Worm (Caenorhabditis elegans) whole organism, L2 larva: ENCODE results near the gene F44E2.4.

Source experiments
- C34F6.9 ChIP-seq: fragments of 150-350 bp; optimal IDR thresholded peaks from 2 replicates; lab custom pipeline; 2014; ENCODE audit warnings: missing biosample characterization, missing genetic modification characterization
- F13H6.1 ChIP-seq: sonication (generic microtip); optimal IDR thresholded peaks from 2 replicates; lab custom pipeline; 2016; ENCODE audit warnings: missing genetic modification characterization, missing compliant biosample characterization
- R02D3.7 ChIP-seq: fragments of 150-350 bp; optimal IDR thresholded peaks from 2 replicates; lab custom pipeline; 2014; ENCODE audit warnings: missing biosample characterization, missing genetic modification characterization
- Y55F3AM.14 ChIP-seq: fragments of 200-800 bp; sonication (Bioruptor generic); optimal IDR thresholded peaks from 2 replicates; lab custom pipeline; 2018; ENCODE audit warnings: mild to moderate bottlenecking, missing genetic modification characterization, missing compliant biosample characterization
- ZK546.5 ChIP-seq: sonication (generic microtip); optimal IDR thresholded peaks from 2 replicates; lab custom pipeline; 2017; ENCODE audit warnings: missing biosample characterization, missing genetic modification characterization
- alr-1 ChIP-seq: fragments of 150-350 bp; optimal IDR thresholded peaks from 2 replicates; lab custom pipeline; 2014; ENCODE audit warnings: missing biosample characterization, missing genetic modification characterization
- aly-2 ChIP-seq: fragments of 150-350 bp; optimal IDR thresholded peaks from 2 replicates; lab custom pipeline; 2014; ENCODE audit warnings: missing biosample characterization, missing genetic modification characterization
- ama-1 ChIP-seq: fragments of 150-350 bp; optimal IDR thresholded peaks from 2 replicates; lab custom pipeline; 2018; ENCODE audit warnings: inconsistent platforms
- blmp-1 ChIP-seq: sonication (generic microtip); optimal IDR thresholded peaks from 2 replicates; lab custom pipeline; 2017; ENCODE audit warnings: missing genetic modification characterization, mild to moderate bottlenecking, missing compliant biosample characterization, antibody characterized with exemption, moderate library complexity; ENCODE audit not compliant: insufficient read depth
- ceh-16 ChIP-seq: fragments of 150-350 bp; optimal IDR thresholded peaks from 2 replicates; lab custom pipeline; 2014; ENCODE audit warnings: missing biosample characterization, missing genetic modification characterization
- ceh-82 ChIP-seq: fragments of 150-350 bp; optimal IDR thresholded peaks from 2 replicates; lab custom pipeline; 2014; ENCODE audit warnings: missing biosample characterization, missing genetic modification characterization
- crh-2 ChIP-seq: sonication (generic microtip); optimal IDR thresholded peaks from 2 replicates; lab custom pipeline; 2017; ENCODE audit warnings: missing biosample characterization, missing genetic modification characterization
- dmd-4 ChIP-seq: sonication (generic microtip); optimal IDR thresholded peaks from 2 replicates; lab custom pipeline; 2017; ENCODE audit warnings: missing biosample characterization, missing genetic modification characterization
- egl-27 ChIP-seq: sonication (generic microtip); optimal IDR thresholded peaks from 3 replicates; lab custom pipeline; 2017; ENCODE audit warnings: missing biosample characterization, missing genetic modification reagents, missing genetic modification characterization
- elt-1 ChIP-seq: fragments of 150-350 bp; optimal IDR thresholded peaks from 2 replicates; lab custom pipeline; 2014; ENCODE audit warnings: missing biosample characterization, missing genetic modification characterization
- elt-3 ChIP-seq: sonication (generic microtip); optimal IDR thresholded peaks from 2 replicates; lab custom pipeline; 2017; ENCODE audit warnings: missing biosample characterization, missing genetic modification characterization
- fos-1 ChIP-seq: fragments of 150-350 bp; optimal IDR thresholded peaks from 2 replicates; lab custom pipeline; 2014; ENCODE audit warnings: missing biosample characterization, missing genetic modification characterization
- gmeb-1 ChIP-seq: fragments of 150-350 bp; optimal IDR thresholded peaks from 2 replicates; lab custom pipeline; 2014; ENCODE audit warnings: missing biosample characterization, missing genetic modification characterization
- lin-11 ChIP-seq: fragments of 150-350 bp; sonication (generic microtip); optimal IDR thresholded peaks from 2 replicates; lab custom pipeline; 2014; ENCODE audit warnings: missing biosample characterization, missing genetic modification characterization, inconsistent platforms, mixed read lengths
- lin-13 ChIP-seq: fragments of 150-350 bp; optimal IDR thresholded peaks from 2 replicates; lab custom pipeline; 2014; ENCODE audit warnings: missing biosample characterization, missing genetic modification reagents, missing genetic modification characterization
- lsy-2 ChIP-seq, 2 experiments: fragments of 150-350 bp in 1 of 2; sonication (generic microtip) in 1 of 2; optimal IDR thresholded peaks; 2 replicates each; lab custom pipeline; 2014 to 2017; ENCODE audit warnings: missing biosample characterization in 2 of 2, missing genetic modification characterization in 2 of 2
- mab-5 ChIP-seq: fragments of 150-350 bp; optimal IDR thresholded peaks from 2 replicates; lab custom pipeline; 2014; ENCODE audit warnings: missing biosample characterization, missing genetic modification characterization
- mbf-1 ChIP-seq: sonication (generic microtip); optimal IDR thresholded peaks from 2 replicates; lab custom pipeline; 2017; ENCODE audit warnings: missing biosample characterization, missing genetic modification characterization
- mdl-1 ChIP-seq, 2 experiments: fragments of 150-350 bp in 1 of 2; sonication (generic microtip) in 1 of 2; optimal IDR thresholded peaks; 2 replicates each; lab custom pipeline; 2017; ENCODE audit warnings: missing biosample characterization in 2 of 2, missing genetic modification characterization in 2 of 2
- nhr-10 ChIP-seq: sonication (generic microtip); optimal IDR thresholded peaks from 2 replicates; lab custom pipeline; 2017; ENCODE audit warnings: missing biosample characterization, missing genetic modification characterization
- nhr-11 ChIP-seq: fragments of 150-350 bp; optimal IDR thresholded peaks from 2 replicates; lab custom pipeline; 2014; ENCODE audit warnings: missing biosample characterization, missing genetic modification characterization
- nhr-12 ChIP-seq: fragments of 150-350 bp; optimal IDR thresholded peaks from 2 replicates; lab custom pipeline; 2014; ENCODE audit warnings: missing biosample characterization, missing genetic modification characterization
- nhr-129 ChIP-seq: fragments of 150-350 bp; optimal IDR thresholded peaks from 2 replicates; lab custom pipeline; 2014; ENCODE audit warnings: missing biosample characterization, missing genetic modification characterization
- nhr-21 ChIP-seq: fragments of 150-350 bp; optimal IDR thresholded peaks from 2 replicates; lab custom pipeline; 2014; ENCODE audit warnings: missing biosample characterization, missing genetic modification characterization
- nhr-23 ChIP-seq: fragments of 150-350 bp; optimal IDR thresholded peaks from 2 replicates; lab custom pipeline; 2014; ENCODE audit warnings: missing biosample characterization, missing genetic modification reagents, missing genetic modification characterization
- nhr-237 ChIP-seq: fragments of 150-350 bp; optimal IDR thresholded peaks from 2 replicates; lab custom pipeline; 2014; ENCODE audit warnings: missing biosample characterization, missing genetic modification characterization
- nhr-25 ChIP-seq: fragments of 150-350 bp; sonication (generic microtip); optimal IDR thresholded peaks from 3 replicates; lab custom pipeline; 2014; ENCODE audit warnings: missing biosample characterization, missing genetic modification characterization
- nhr-6 ChIP-seq: fragments of 150-350 bp; optimal IDR thresholded peaks from 2 replicates; lab custom pipeline; 2014; ENCODE audit warnings: missing biosample characterization, missing genetic modification characterization
- nhr-77 ChIP-seq: fragments of 150-350 bp; optimal IDR thresholded peaks from 2 replicates; lab custom pipeline; 2014; ENCODE audit warnings: missing biosample characterization, missing genetic modification characterization
- peb-1 ChIP-seq: fragments of 150-350 bp; optimal IDR thresholded peaks from 2 replicates; lab custom pipeline; 2014; ENCODE audit warnings: missing biosample characterization, missing genetic modification characterization
- sem-4 ChIP-seq: fragments of 150-350 bp; optimal IDR thresholded peaks from 2 replicates; lab custom pipeline; 2014; ENCODE audit warnings: missing biosample characterization, missing genetic modification reagents, missing genetic modification characterization
- skn-1 ChIP-seq: sonication (generic microtip); optimal IDR thresholded peaks from 2 replicates; lab custom pipeline; 2017; ENCODE audit warnings: missing biosample characterization, missing genetic modification characterization
- sma-3 ChIP-seq: sonication (generic microtip); optimal IDR thresholded peaks from 2 replicates; lab custom pipeline; 2016; ENCODE audit warnings: missing genetic modification reagents, missing genetic modification characterization, missing compliant biosample characterization
- sma-9 ChIP-seq, 2 experiments: fragments of 150-350 bp in 1 of 2; sonication (generic microtip) in 1 of 2; optimal IDR thresholded peaks; 2 replicates each; lab custom pipeline; 2014 to 2016; ENCODE audit warnings: missing genetic modification characterization in 2 of 2, mild to moderate bottlenecking in 1 of 2, missing biosample characterization in 1 of 2, missing compliant biosample characterization in 1 of 2, missing genetic modification reagents in 1 of 2, moderate library complexity in 1 of 2
- snpc-4 ChIP-seq: fragments of 150-350 bp; optimal IDR thresholded peaks from 2 replicates; lab custom pipeline; 2014; ENCODE audit warnings: missing biosample characterization, missing genetic modification characterization
- unc-39 ChIP-seq: fragments of 150-350 bp; optimal IDR thresholded peaks from 2 replicates; lab custom pipeline; 2014; ENCODE audit warnings: missing biosample characterization, missing genetic modification characterization
- unc-55 ChIP-seq: fragments of 150-350 bp; sonication (generic microtip); optimal IDR thresholded peaks from 3 replicates; lab custom pipeline; 2014; ENCODE audit warnings: missing biosample characterization, missing genetic modification reagents, missing genetic modification characterization
- unc-62 ChIP-seq: fragments of 150-350 bp; optimal IDR thresholded peaks from 2 replicates; lab custom pipeline; 2014; ENCODE audit warnings: missing biosample characterization, missing genetic modification reagents, missing genetic modification characterization
- zag-1 ChIP-seq: fragments of 150-350 bp; optimal IDR thresholded peaks from 2 replicates; lab custom pipeline; 2014; ENCODE audit warnings: missing biosample characterization, missing genetic modification characterization
- ztf-1 ChIP-seq: fragments of 200-800 bp; sonication (Bioruptor generic); conservative IDR thresholded peaks from 2 replicates; pipeline ENCODE4 v1.3.6; 2022; ENCODE audit warnings: missing genetic modification characterization, missing compliant biosample characterization
- ztf-11 ChIP-seq: sonication (generic microtip); optimal IDR thresholded peaks from 2 replicates; lab custom pipeline; 2017; ENCODE audit warnings: missing biosample characterization, missing genetic modification characterization
- ztf-4 ChIP-seq: fragments of 150-350 bp; optimal IDR thresholded peaks from 2 replicates; lab custom pipeline; 2014; ENCODE audit warnings: missing biosample characterization, missing genetic modification characterization

Gene F44E2.4

DNA sequence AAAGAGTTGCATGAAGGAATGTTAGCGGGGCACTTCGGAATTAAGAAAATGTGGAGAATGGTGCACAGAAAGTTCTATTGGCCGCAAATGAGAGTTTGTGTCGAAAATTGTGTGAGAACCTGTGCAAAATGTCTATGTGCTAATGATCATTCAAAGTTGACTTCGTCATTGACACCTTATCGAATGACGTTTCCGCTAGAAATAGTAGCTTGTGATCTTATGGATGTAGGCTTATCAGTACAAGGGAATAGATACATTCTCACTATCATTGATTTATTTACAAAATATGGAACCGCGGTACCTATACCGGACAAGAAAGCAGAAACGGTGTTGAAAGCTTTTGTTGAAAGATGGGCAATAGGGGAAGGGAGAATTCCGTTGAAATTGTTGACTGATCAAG, 20.3 kb upstream of the F44E2.4 start:
- TF ChIP-seq nhr-10 (tag; lab: Kevin White, UChicago), result no peak
- no peak for TF ChIP-seq lin-13 (GFP tag; lab: Kevin White, UChicago)

DNA sequence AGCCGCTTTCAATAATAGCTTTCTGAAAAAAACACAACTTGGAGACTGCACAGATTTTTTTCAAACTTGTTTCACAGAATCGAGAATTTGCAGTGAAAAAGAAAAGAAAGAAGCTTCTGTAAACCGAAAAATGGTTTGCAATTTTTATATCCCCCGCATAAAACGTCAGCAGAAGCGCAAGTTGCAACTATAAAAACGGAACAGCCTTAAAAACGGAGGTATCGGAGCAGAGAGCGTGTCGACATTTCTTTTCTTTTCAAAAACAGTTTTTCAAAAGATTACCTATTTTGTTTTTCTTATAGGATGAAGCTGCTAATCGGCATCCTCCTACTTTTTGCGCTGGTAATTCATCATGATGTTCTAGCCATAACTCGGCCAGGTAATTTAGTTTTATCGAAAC, 13.7 kb upstream of the F44E2.4 start, which contains the start of gene plg-1:
Gene plg-1 (plus strand): TSS at position 301 of the 400 bp plus-strand sequence.
- TF ChIP-seq fos-1 (tag; lab: Kevin White, UChicago) (no peak), F13H6.1 (no peak), crh-2 (tag; lab: Kevin White, UChicago) (no peak), lin-13 (GFP tag; lab: Kevin White, UChicago) (no peak), egl-27 (tag; lab: Kevin White, UChicago) (no peak), nhr-77 (tag; lab: Kevin White, UChicago) (no peak), sma-3 (no peak), ceh-82 (tag; lab: Kevin White, UChicago) (no peak), dmd-4 (tag; lab: Kevin White, UChicago) (no peak), mdl-1 (tag; optimal IDR thresholded peaks at IDR 0.05; lab: Kevin White, UChicago) (no peak), ztf-4 (tag; lab: Kevin White, UChicago) (no peak), C34F6.9 (no peak), skn-1 (tag; lab: Kevin White, UChicago) (no peak), unc-62 (no peak), unc-55 (GFP tag; lab: Kevin White, UChicago) (no peak), lsy-2 (tag; optimal IDR thresholded peaks at IDR 0.05; lab: Kevin White, UChicago) (no peak), nhr-23 (no peak), snpc-4 (no peak), aly-2 (tag; lab: Kevin White, UChicago) (no peak)
- TF ChIP-seq, all 48 proteins: peak for 0

DNA sequence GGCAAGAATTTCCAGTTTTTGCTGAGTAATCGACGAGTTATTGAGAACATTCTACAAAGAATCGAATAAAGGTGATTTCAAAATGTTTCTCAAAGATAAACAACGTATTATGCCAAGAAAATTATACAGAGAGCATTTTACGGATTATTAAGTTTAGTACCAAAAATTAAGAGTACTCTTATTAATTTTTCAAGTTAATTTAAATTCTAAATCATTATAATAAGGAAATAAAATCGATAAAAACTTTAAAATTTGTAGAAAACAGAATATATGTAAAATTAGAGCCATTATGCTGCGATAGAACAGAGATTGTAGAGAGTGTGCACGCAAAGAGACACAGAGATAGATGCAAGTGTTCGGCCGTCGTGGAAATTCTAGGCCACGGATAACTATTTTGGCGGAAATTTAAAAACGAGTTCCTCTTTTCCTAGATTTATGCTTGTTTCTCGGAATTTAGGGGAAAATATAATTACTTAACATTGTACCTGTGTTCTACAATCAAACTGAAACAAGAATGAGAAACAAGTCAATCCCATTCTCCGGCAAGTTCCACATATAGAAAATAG, 12.3 kb upstream of the F44E2.4 start, which contains the start of gene F44E2.9:
Gene F44E2.9 (minus strand): TSS at position 51 of the 566 bp plus-strand sequence.
- peak; percentile 54 for TF ChIP-seq nhr-129 (tag; lab: Kevin White, UChicago)
- TF ChIP-seq ztf-11 (tag; lab: Kevin White, UChicago), result no peak
- TF ChIP-seq C34F6.9, result peak; percentile 87
- TF ChIP-seq lin-13 (GFP tag; lab: Kevin White, UChicago), result no peak
- TF ChIP-seq lsy-2 (tag; optimal IDR thresholded peaks at IDR 0.05; lab: Kevin White, UChicago), result peak; percentile 45 to 84
- no peak for TF ChIP-seq ztf-1 (GFP tag; lab: Robert Waterston, UW)
- no peak for TF ChIP-seq sem-4 (tag; lab: Kevin White, UChicago)
- TF ChIP-seq nhr-21 (tag; lab: Kevin White, UChicago), result no peak
- no peak for TF ChIP-seq aly-2 (tag; lab: Kevin White, UChicago)
- peak; percentile 60 for TF ChIP-seq sma-3
- no peak for TF ChIP-seq dmd-4 (tag; lab: Kevin White, UChicago)
- no peak for TF ChIP-seq ama-1 (lab: Kevin White, UChicago)
- no peak for TF ChIP-seq peb-1 (tag; lab: Kevin White, UChicago)
- TF ChIP-seq alr-1, result no peak
- TF ChIP-seq unc-55 (GFP tag; lab: Kevin White, UChicago), result peak; percentile 90
- TF ChIP-seq nhr-11 (tag; lab: Kevin White, UChicago), result no peak
- TF ChIP-seq nhr-23, result no peak
- no peak for TF ChIP-seq F13H6.1
- no peak for TF ChIP-seq ceh-16
- TF ChIP-seq nhr-237 (tag; lab: Kevin White, UChicago), result no peak
- TF ChIP-seq R02D3.7 (tag; lab: Kevin White, UChicago), result no peak
- TF ChIP-seq nhr-10 (tag; lab: Kevin White, UChicago), result no peak
- no peak for TF ChIP-seq unc-62
- no peak for TF ChIP-seq elt-1 (tag; lab: Kevin White, UChicago)
- no peak for TF ChIP-seq nhr-25 (tag; lab: Kevin White, UChicago)
- no peak for TF ChIP-seq nhr-12
- TF ChIP-seq unc-39, result no peak
- peak; percentile 18 for TF ChIP-seq fos-1 (tag; lab: Kevin White, UChicago)
- no peak for TF ChIP-seq mdl-1 (tag; optimal IDR thresholded peaks at IDR 0.05; lab: Kevin White, UChicago)
- no peak for TF ChIP-seq nhr-77 (tag; lab: Kevin White, UChicago)
- TF ChIP-seq nhr-6 (tag; lab: Kevin White, UChicago), result peak; percentile 8
- no peak for TF ChIP-seq ZK546.5 (tag; lab: Kevin White, UChicago)
- TF ChIP-seq mbf-1 (tag; lab: Kevin White, UChicago), result no peak
- TF ChIP-seq mab-5 (tag; lab: Kevin White, UChicago), result no peak
- no peak for TF ChIP-seq blmp-1
- no peak for TF ChIP-seq egl-27 (tag; lab: Kevin White, UChicago)
- peak; percentile 70 for TF ChIP-seq sma-9 (GFP tag; optimal IDR thresholded peaks at IDR 0.05; lab: Kevin White, UChicago)
- TF ChIP-seq sma-9 (tag; optimal IDR thresholded peaks at IDR 0.05; lab: Kevin White, UChicago), result no peak
- TF ChIP-seq skn-1 (tag; lab: Kevin White, UChicago), result peak; percentile 7
- TF ChIP-seq ceh-82 (tag; lab: Kevin White, UChicago), result no peak
- TF ChIP-seq lin-11 (tag; lab: Kevin White, UChicago), result peak; percentile 31
- TF ChIP-seq gmeb-1, result peak; percentile 91
- no peak for TF ChIP-seq Y55F3AM.14
- no peak for TF ChIP-seq elt-3 (tag; lab: Kevin White, UChicago)
- TF ChIP-seq snpc-4, result no peak
- TF ChIP-seq zag-1 (tag; lab: Kevin White, UChicago), result no peak
- peak; percentile 50 for TF ChIP-seq crh-2 (tag; lab: Kevin White, UChicago)
